Worm (Caenorhabditis elegans) whole organism, young adult: ENCODE results near the gene C45B2.6.

ENCODE experiments used
- F23B12.7 ChIP-seq: sonication (generic microtip); optimal IDR thresholded peaks from 2 replicates; lab custom pipeline; 2017; ENCODE audit warnings: missing genetic modification characterization, mild to moderate bottlenecking, missing compliant biosample characterization, antibody characterized with exemption, moderate library complexity; ENCODE audit not compliant: insufficient read depth
- F55B11.4 ChIP-seq: sonication (generic microtip); optimal IDR thresholded peaks from 2 replicates; lab custom pipeline; 2016; ENCODE audit warnings: missing compliant biosample characterization, missing genetic modification characterization, borderline replicate concordance; ENCODE audit not compliant: insufficient read depth
- F57C9.4 ChIP-seq: sonication (generic microtip); optimal IDR thresholded peaks from 2 replicates; lab custom pipeline; 2017; ENCODE audit warnings: mild to moderate bottlenecking, missing genetic modification characterization, missing compliant biosample characterization
- K12H6.12 ChIP-seq: fragments of 200-800 bp; sonication (Bioruptor generic); optimal IDR thresholded peaks from 2 replicates; lab custom pipeline; 2018; ENCODE audit warnings: mild to moderate bottlenecking, missing genetic modification characterization, missing compliant biosample characterization
- Y53F4B.3 ChIP-seq: fragments of 200-800 bp; sonication (Bioruptor generic); IDR thresholded peaks from 2 replicates; pipeline ENCODE4 v1.3.6; 2022; ENCODE audit warnings: missing genetic modification reagents, missing genetic modification characterization, missing compliant biosample characterization
- aptf-3 ChIP-seq: fragments of 200-800 bp; sonication (Bioruptor generic); IDR thresholded peaks from 2 replicates; pipeline ENCODE4 v1.3.6; 2022; ENCODE audit warnings: missing genetic modification characterization, missing compliant biosample characterization
- athp-1 ChIP-seq: sonication (generic microtip); optimal IDR thresholded peaks from 2 replicates; lab custom pipeline; 2017; ENCODE audit warnings: mild to moderate bottlenecking, missing genetic modification characterization, missing compliant biosample characterization
- cebp-1 ChIP-seq, 2 experiments: fragments of 200-800 bp in 1 of 2; sonication (Bioruptor generic) in 1 of 2; sonication (generic microtip) in 1 of 2; IDR thresholded peaks in 1 of 2; optimal IDR thresholded peaks in 1 of 2; 2 replicates each; pipeline versions ENCODE4 v1.3.6 to Lab custom; 2017 to 2022; ENCODE audit warnings: missing compliant biosample characterization in 2 of 2, missing genetic modification characterization in 2 of 2, mild to moderate bottlenecking in 1 of 2, missing genetic modification reagents in 1 of 2, moderate library complexity in 1 of 2
- cebp-2 ChIP-seq: fragments of 200-800 bp; sonication (Bioruptor generic); IDR thresholded peaks from 2 replicates; pipeline ENCODE4 v1.3.6; 2022; ENCODE audit warnings: missing genetic modification characterization, missing compliant biosample characterization
- ceh-27 ChIP-seq: fragments of 200-800 bp; sonication (Bioruptor generic); optimal IDR thresholded peaks from 2 replicates; lab custom pipeline; 2018; ENCODE audit warnings: mild to moderate bottlenecking, missing genetic modification characterization, moderate library complexity, missing compliant biosample characterization
- ceh-40 ChIP-seq: fragments of 200-800 bp; sonication (Bioruptor generic); IDR thresholded peaks from 2 replicates; pipeline ENCODE4 v1.3.6; 2022; ENCODE audit warnings: missing genetic modification characterization, missing compliant biosample characterization
- dox-1 ChIP-seq: fragments of 200-800 bp; sonication (Bioruptor generic); IDR thresholded peaks from 2 replicates; pipeline ENCODE4 v1.3.6; 2022; ENCODE audit warnings: missing genetic modification reagents, missing genetic modification characterization, missing compliant biosample characterization
- dpff-1 ChIP-seq: sonication (generic microtip); optimal IDR thresholded peaks from 2 replicates; lab custom pipeline; 2017; ENCODE audit warnings: mild to moderate bottlenecking, missing genetic modification characterization, missing compliant biosample characterization
- egrh-3 ChIP-seq: fragments of 200-800 bp; sonication (Bioruptor generic); IDR thresholded peaks from 2 replicates; pipeline ENCODE4 v1.3.6; 2022; ENCODE audit warnings: missing genetic modification reagents, missing genetic modification characterization, missing compliant biosample characterization
- ekl-4 ChIP-seq: fragments of 200-800 bp; sonication (Bioruptor generic); IDR thresholded peaks from 2 replicates; pipeline ENCODE4 v1.3.6; 2022; ENCODE audit warnings: missing genetic modification reagents, missing genetic modification characterization, missing compliant biosample characterization
- fkh-3 ChIP-seq: sonication (generic microtip); optimal IDR thresholded peaks from 2 replicates; lab custom pipeline; 2016; ENCODE audit warnings: mild to moderate bottlenecking, missing genetic modification characterization, missing compliant biosample characterization
- gei-17 ChIP-seq: fragments of 200-800 bp; sonication (Bioruptor generic); optimal IDR thresholded peaks from 2 replicates; lab custom pipeline; 2018; ENCODE audit warnings: mild to moderate bottlenecking, missing genetic modification characterization, missing compliant biosample characterization
- lag-1 ChIP-seq: fragments of 200-800 bp; sonication (Bioruptor generic); IDR thresholded peaks from 2 replicates; pipeline ENCODE4 v1.3.6; 2022; ENCODE audit warnings: missing genetic modification reagents, missing genetic modification characterization, missing compliant biosample characterization
- lin-26 ChIP-seq: fragments of 200-800 bp; sonication (Bioruptor generic); IDR thresholded peaks from 2 replicates; pipeline ENCODE4 v1.3.6; 2022; ENCODE audit warnings: missing genetic modification reagents, missing genetic modification characterization, missing compliant biosample characterization
- lin-35 ChIP-seq, 3 experiments: fragments of 150-350 bp in 2 of 3; sonication (generic microtip) in 1 of 3; optimal IDR thresholded peaks; 2 replicates each; lab custom pipeline; 2014 to 2018; ENCODE audit warnings: missing biosample characterization in 3 of 3, missing genetic modification characterization in 3 of 3, missing genetic modification reagents in 3 of 3
- lir-1 ChIP-seq: fragments of 200-800 bp; sonication (Bioruptor generic); conservative IDR thresholded peaks from 2 replicates; pipeline ENCODE4 v1.3.6; 2022; ENCODE audit warnings: missing genetic modification reagents, missing genetic modification characterization, missing compliant biosample characterization
- mcd-1 ChIP-seq: fragments of 200-800 bp; sonication (Bioruptor generic); IDR thresholded peaks from 2 replicates; pipeline ENCODE4 v1.3.6; 2022; ENCODE audit warnings: missing genetic modification reagents, missing genetic modification characterization, missing compliant biosample characterization
- mel-28 ChIP-seq: sonication (generic microtip); optimal IDR thresholded peaks from 2 replicates; lab custom pipeline; 2016; ENCODE audit warnings: borderline replicate concordance, mild to moderate bottlenecking, missing genetic modification characterization, missing compliant biosample characterization
- mxl-1 ChIP-seq: sonication (generic microtip); optimal IDR thresholded peaks from 2 replicates; lab custom pipeline; 2016; ENCODE audit warnings: missing genetic modification characterization, missing compliant biosample characterization
- nfyb-1 ChIP-seq: fragments of 200-800 bp; sonication (Bioruptor generic); IDR thresholded peaks from 2 replicates; pipeline ENCODE4 v1.3.6; 2022; ENCODE audit warnings: missing genetic modification reagents, missing genetic modification characterization, missing compliant biosample characterization
- nhr-80 ChIP-seq: sonication (generic microtip); optimal IDR thresholded peaks from 2 replicates; lab custom pipeline; 2016; ENCODE audit warnings: missing genetic modification characterization, missing compliant biosample characterization
- nhr-90 ChIP-seq: sonication (generic microtip); optimal IDR thresholded peaks from 2 replicates; lab custom pipeline; 2016; ENCODE audit warnings: missing genotype, mild to moderate bottlenecking, missing genetic modification characterization, missing compliant biosample characterization
- pbrm-1 ChIP-seq: fragments of 200-800 bp; sonication (Bioruptor generic); IDR thresholded peaks from 2 replicates; pipeline ENCODE4 v1.3.6; 2022; ENCODE audit warnings: missing genetic modification reagents, missing genetic modification characterization, missing compliant biosample characterization
- pha-4 ChIP-seq: fragments of 150-350 bp; sonication (generic microtip); optimal IDR thresholded peaks from 2 replicates; lab custom pipeline; 2014; ENCODE audit warnings: missing biosample characterization, missing genetic modification reagents, missing genetic modification characterization
- repo-1 ChIP-seq: sonication (generic microtip); optimal IDR thresholded peaks from 2 replicates; lab custom pipeline; 2017; ENCODE audit warnings: mild to moderate bottlenecking, missing genetic modification characterization, missing compliant biosample characterization
- sea-2 ChIP-seq: fragments of 200-800 bp; sonication (Bioruptor generic); IDR thresholded peaks from 2 replicates; pipeline ENCODE4 v1.3.6; 2022; ENCODE audit warnings: missing genetic modification characterization, missing compliant biosample characterization
- tbx-9 ChIP-seq: sonication (generic microtip); optimal IDR thresholded peaks from 2 replicates; lab custom pipeline; 2016; ENCODE audit warnings: borderline replicate concordance, missing genetic modification characterization, inconsistent platforms, missing compliant biosample characterization
- unc-130 ChIP-seq: sonication (generic microtip); optimal IDR thresholded peaks from 2 replicates; lab custom pipeline; 2016; ENCODE audit warnings: missing genetic modification reagents, missing genetic modification characterization, missing compliant biosample characterization
- zim-3 ChIP-seq: sonication (generic microtip); optimal IDR thresholded peaks from 2 replicates; lab custom pipeline; 2017; ENCODE audit warnings: mild to moderate bottlenecking, missing genetic modification characterization, moderate library complexity, missing compliant biosample characterization
- ztf-18 ChIP-seq: sonication (generic microtip); optimal IDR thresholded peaks from 2 replicates; lab custom pipeline; 2016; ENCODE audit warnings: missing genotype, mild to moderate bottlenecking, missing genetic modification characterization, missing compliant biosample characterization
- ztf-25 ChIP-seq: fragments of 200-800 bp; sonication (Bioruptor generic); IDR thresholded peaks from 2 replicates; pipeline ENCODE4 v1.3.6; 2022; ENCODE audit warnings: missing genetic modification reagents, missing genetic modification characterization, missing compliant biosample characterization
- ztf-3 ChIP-seq: fragments of 200-800 bp; sonication (Bioruptor generic); optimal IDR thresholded peaks from 2 replicates; lab custom pipeline; 2018; ENCODE audit warnings: mild to moderate bottlenecking, missing genetic modification characterization, missing compliant biosample characterization

The C45B2.6 gene

DNA sequence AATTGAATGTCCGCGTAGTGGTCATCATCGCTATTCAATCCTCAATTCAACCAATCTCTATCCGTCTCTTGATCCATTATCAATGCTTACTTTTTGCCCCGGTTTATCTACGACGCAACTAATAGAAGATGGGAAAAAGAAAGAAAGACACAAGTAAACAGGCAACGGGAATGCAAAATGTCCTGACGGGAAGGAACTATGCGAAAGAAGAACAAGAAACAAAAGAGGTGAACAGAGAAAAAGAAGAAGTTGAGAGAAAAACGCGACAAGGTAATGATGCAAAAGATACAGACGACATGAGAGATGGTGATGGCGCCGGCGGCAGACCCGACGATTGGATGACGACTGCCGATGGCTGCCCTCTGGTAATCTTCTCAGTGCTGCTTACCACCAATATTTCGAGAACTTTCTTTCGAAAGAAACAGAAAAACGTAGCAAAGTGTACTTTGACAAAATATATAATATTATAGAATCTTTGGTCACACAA is 10.6 kb upstream of the C45B2.6 start (continued):
- TF ChIP-seq gei-17 (GFP tag; lab: Kevin White, UChicago) (peak; percentile 58), lag-1 (GFP tag; lab: Robert Waterston, UW) (no peak), F55B11.4 (tag; lab: Kevin White, UChicago) (no peak), fkh-3 (tag; lab: Kevin White, UChicago) (no peak), cebp-1 (GFP tag; IDR thresholded peaks at IDR 0.05; lab: Robert Waterston, UW) (no peak), cebp-1 (tag; optimal IDR thresholded peaks at IDR 0.05; lab: Kevin White, UChicago) (peak; percentile 72), mel-28 (tag; lab: Kevin White, UChicago) (no peak)
- TF ChIP-seq, all 124 proteins: peak for 25

DNA sequence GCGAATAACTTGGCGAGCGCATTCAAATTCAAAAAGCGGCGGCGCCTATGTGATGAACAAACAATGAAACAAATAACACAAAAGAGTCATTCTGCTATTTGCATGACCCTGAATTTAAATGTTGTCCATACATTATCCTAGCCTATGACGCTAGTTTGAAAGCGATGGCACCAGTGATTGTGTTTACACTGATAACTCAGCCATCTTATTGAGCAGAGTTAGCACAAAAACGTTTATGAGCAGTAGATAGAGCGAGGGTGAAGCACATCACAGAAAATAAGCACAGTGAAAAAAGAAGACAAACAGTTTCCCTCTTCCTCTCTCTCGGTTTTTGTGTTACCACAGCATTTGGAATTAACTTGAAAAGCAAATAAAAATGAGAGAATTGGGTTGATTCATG is 9.4 kb upstream of the C45B2.6 start:
- no peak for TF ChIP-seq F55B11.4 (tag; lab: Kevin White, UChicago)
- no peak for TF ChIP-seq dpff-1
- no peak for TF ChIP-seq mel-28 (tag; lab: Kevin White, UChicago)
- TF ChIP-seq nhr-90 (tag; lab: Kevin White, UChicago): no peak
- no peak for TF ChIP-seq mxl-1 (tag; lab: Kevin White, UChicago)
- no peak for TF ChIP-seq ztf-18 (tag; lab: Kevin White, UChicago)
- TF ChIP-seq F23B12.7: no peak
- TF ChIP-seq ztf-25: no peak
- TF ChIP-seq nhr-80 (tag; lab: Kevin White, UChicago): no peak
- no peak for TF ChIP-seq dox-1
- TF ChIP-seq K12H6.12 (tag; lab: Kevin White, UChicago): no peak
- TF ChIP-seq lir-1 (GFP tag; lab: Robert Waterston, UW): no peak
- no peak for TF ChIP-seq repo-1 (tag; lab: Kevin White, UChicago)

DNA sequence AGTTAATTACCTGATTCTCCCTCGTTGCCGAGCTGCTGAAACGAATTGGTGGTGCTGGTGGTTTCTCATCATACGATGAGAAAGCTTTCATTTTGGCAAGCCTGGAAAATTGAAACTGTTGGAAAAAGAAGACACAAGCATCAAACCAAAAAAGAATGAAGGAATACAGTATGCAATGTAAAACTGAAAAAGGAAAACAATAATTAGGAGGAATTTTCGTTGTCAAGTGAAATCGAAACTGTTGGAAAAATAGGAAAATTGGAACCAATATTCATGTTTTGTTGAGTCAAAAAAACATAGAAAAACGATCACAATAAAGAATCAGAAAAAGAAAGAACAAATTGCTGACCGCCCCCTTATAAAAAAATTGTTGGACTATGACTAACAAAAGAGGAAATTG is 4.2 kb upstream of the C45B2.6 start, which contains the start of gene pak-1:
TSS of gene pak-1 (minus strand) at position 101 of the 400 bp plus-strand sequence.
- TF ChIP-seq lin-35 (GFP tag; optimal IDR thresholded peaks at IDR 0.05; lab: Kevin White, UChicago): no peak
- TF ChIP-seq nfyb-1 (GFP tag; lab: Robert Waterston, UW): no peak
- TF ChIP-seq Y53F4B.3 (GFP tag; lab: Robert Waterston, UW): no peak
- TF ChIP-seq ceh-40 (GFP tag; lab: Robert Waterston, UW): no peak
- no peak for TF ChIP-seq egrh-3 (GFP tag; lab: Robert Waterston, UW)
- no peak for TF ChIP-seq cebp-2 (GFP tag; lab: Robert Waterston, UW)
- TF ChIP-seq F55B11.4 (tag; lab: Kevin White, UChicago): no peak
- TF ChIP-seq F57C9.4 (tag; lab: Kevin White, UChicago): no peak
- no peak for TF ChIP-seq mcd-1
- TF ChIP-seq tbx-9: no peak
- no peak for TF ChIP-seq sea-2
- TF ChIP-seq zim-3 (tag; lab: Kevin White, UChicago): no peak
- TF ChIP-seq lin-26: no peak
- TF ChIP-seq athp-1 (tag; lab: Kevin White, UChicago): no peak
- TF ChIP-seq aptf-3 (GFP tag; lab: Robert Waterston, UW): no peak

DNA sequence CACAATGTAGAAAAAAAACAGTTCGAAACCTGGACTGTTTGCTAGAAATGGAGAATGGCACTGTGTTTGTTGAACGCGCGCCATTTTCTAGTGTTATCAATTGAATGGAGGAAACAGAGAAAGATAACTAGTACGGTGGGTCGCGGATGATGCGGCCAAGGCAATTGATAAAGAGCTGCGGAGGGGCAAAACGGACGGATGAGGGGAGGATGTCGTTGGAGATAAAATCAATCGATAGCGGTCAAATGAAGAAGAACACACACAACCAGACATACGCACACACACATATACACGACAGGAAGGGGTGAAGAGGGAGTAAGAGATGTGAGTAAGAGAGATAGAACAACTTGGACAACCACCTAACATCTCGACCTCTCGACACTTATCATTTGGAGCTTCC is 2.6 kb upstream of the C45B2.6 start:
- TF ChIP-seq nhr-80 (tag; lab: Kevin White, UChicago) (peak; percentile 43), ekl-4 (no peak)
- TF ChIP-seq, all 124 proteins: peak for 1

DNA sequence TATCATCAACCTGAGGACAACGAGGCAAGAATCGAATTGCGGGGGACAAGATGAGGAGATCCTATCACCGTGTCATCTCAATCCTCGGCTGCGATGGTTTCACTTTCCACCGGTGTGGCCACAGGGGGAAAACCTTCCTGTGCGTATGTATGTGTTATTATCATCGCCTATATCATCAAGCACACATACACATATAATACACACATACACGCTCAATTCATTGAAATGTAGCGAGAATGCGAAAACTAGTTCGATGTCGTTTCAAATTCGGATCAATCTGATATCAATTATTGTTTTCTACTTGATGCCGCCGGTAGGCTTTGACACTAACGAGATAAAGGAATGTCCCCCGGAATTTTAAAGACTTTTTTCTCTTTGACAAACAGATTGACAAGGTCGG is 1.8 kb upstream of the C45B2.6 start:
- TF ChIP-seq dox-1 (no peak), egrh-3 (GFP tag; lab: Robert Waterston, UW) (no peak), aptf-3 (GFP tag; lab: Robert Waterston, UW) (no peak), fkh-3 (tag; lab: Kevin White, UChicago) (no peak), repo-1 (tag; lab: Kevin White, UChicago) (no peak), ceh-27 (GFP tag; lab: Kevin White, UChicago) (no peak), pbrm-1 (GFP tag; lab: Robert Waterston, UW) (no peak), pha-4 (tag; lab: Kevin White, UChicago) (no peak), unc-130 (GFP tag; lab: Kevin White, UChicago) (no peak), ztf-3 (GFP tag; lab: Kevin White, UChicago) (no peak)
